Worm (Caenorhabditis elegans) whole organism, L1 larva: Measurements from ENCODE around the gene twk-44.

Source experiments
- C04F5.9 ChIP-seq: sonication (generic microtip); optimal IDR thresholded peaks from 2 replicates; lab custom pipeline; 2016; ENCODE audit warnings: missing genetic modification characterization, missing compliant biosample characterization
- C16A3.4 ChIP-seq: fragments of 150-350 bp; optimal IDR thresholded peaks from 2 replicates; lab custom pipeline; 2014; ENCODE audit warnings: missing biosample characterization, missing genetic modification characterization
- C34B4.2 ChIP-seq: sonication (generic microtip); optimal IDR thresholded peaks from 2 replicates; lab custom pipeline; 2017; ENCODE audit warnings: mild to moderate bottlenecking, missing genetic modification characterization, missing compliant biosample characterization
- F16B12.6 ChIP-seq: fragments of 150-350 bp; optimal IDR thresholded peaks from 2 replicates; lab custom pipeline; 2014; ENCODE audit warnings: missing biosample characterization, missing genetic modification characterization
- aha-1 ChIP-seq: fragments of 150-350 bp; optimal IDR thresholded peaks from 2 replicates; lab custom pipeline; 2014; ENCODE audit warnings: missing biosample characterization, missing genetic modification characterization
- alr-1 ChIP-seq: fragments of 200-800 bp; sonication (Bioruptor generic); optimal IDR thresholded peaks from 2 replicates; lab custom pipeline; 2018; ENCODE audit warnings: borderline replicate concordance, mild to moderate bottlenecking, missing genetic modification characterization, missing compliant biosample characterization
- ama-1 ChIP-seq: fragments of 150-350 bp; optimal IDR thresholded peaks from 2 replicates; lab custom pipeline; 2014
- blmp-1 ChIP-seq: fragments of 150-350 bp; optimal IDR thresholded peaks from 2 replicates; lab custom pipeline; 2014; ENCODE audit warnings: missing biosample characterization, missing genetic modification characterization
- ceh-8 ChIP-seq: fragments of 200-800 bp; sonication (Bioruptor generic); optimal IDR thresholded peaks from 2 replicates; lab custom pipeline; 2018; ENCODE audit warnings: mild to moderate bottlenecking, missing genetic modification characterization, moderate library complexity, missing compliant biosample characterization
- ceh-82 ChIP-seq, 3 experiments: fragments of 150-350 bp in 1 of 3; sonication (generic microtip) in 2 of 3; optimal IDR thresholded peaks; 2 replicates each; lab custom pipeline; 2014 to 2017; ENCODE audit warnings: missing biosample characterization in 3 of 3, missing genetic modification characterization in 3 of 3
- ceh-90 ChIP-seq: sonication (generic microtip); optimal IDR thresholded peaks from 2 replicates; lab custom pipeline; 2016; ENCODE audit warnings: missing genetic modification characterization, missing compliant biosample characterization
- dpl-1 ChIP-seq, 3 experiments: fragments of 150-350 bp in 2 of 3; sonication (generic microtip) in 1 of 3; optimal IDR thresholded peaks; 2 replicates each; lab custom pipeline; 2014 to 2017; ENCODE audit warnings: missing biosample characterization in 3 of 3, missing genetic modification characterization in 3 of 3, missing genetic modification reagents in 3 of 3
- dsc-1 ChIP-seq: sonication (generic microtip); optimal IDR thresholded peaks from 2 replicates; lab custom pipeline; 2016; ENCODE audit warnings: mild to moderate bottlenecking, missing genetic modification characterization, missing compliant biosample characterization
- efl-1 ChIP-seq, 4 experiments: fragments of 150-350 bp; optimal IDR thresholded peaks in 3 of 4; peaks in 1 of 4; 1 replicate in 1 of 4; 2 replicates in 3 of 4; lab custom pipeline; 2014; ENCODE audit warnings: missing biosample characterization in 2 of 4, missing genetic modification characterization in 2 of 4, missing genetic modification reagents in 2 of 4
- egl-13 ChIP-seq: sonication (generic microtip); optimal IDR thresholded peaks from 2 replicates; lab custom pipeline; 2016; ENCODE audit warnings: missing genotype, missing genetic modification reagents, missing genetic modification characterization, missing compliant biosample characterization
- elt-3 ChIP-seq, 6 experiments: fragments of 150-350 bp in 1 of 6; sonication (generic microtip); optimal IDR thresholded peaks; 2 replicates each; lab custom pipeline; 2017 to 2018; ENCODE audit warnings: missing biosample characterization in 6 of 6, missing genetic modification characterization in 6 of 6, inconsistent platforms in 1 of 6
- ets-5 ChIP-seq: fragments of 200-800 bp; sonication (Bioruptor generic); IDR thresholded peaks from 2 replicates; pipeline ENCODE4 v1.3.6; 2022; ENCODE audit warnings: missing genetic modification characterization, missing compliant biosample characterization
- fos-1 ChIP-seq: fragments of 150-350 bp; optimal IDR thresholded peaks from 2 replicates; lab custom pipeline; 2014; ENCODE audit warnings: missing biosample characterization, missing genetic modification characterization
- hlh-4 ChIP-seq: sonication (generic microtip); optimal IDR thresholded peaks from 2 replicates; lab custom pipeline; 2016; ENCODE audit warnings: mild to moderate bottlenecking, missing genetic modification characterization, missing compliant biosample characterization
- irx-1 ChIP-seq: sonication (generic microtip); optimal IDR thresholded peaks from 2 replicates; lab custom pipeline; 2016; ENCODE audit warnings: missing genetic modification characterization, missing compliant biosample characterization
- isw-1 ChIP-seq: fragments of 200-800 bp; sonication (Bioruptor generic); IDR thresholded peaks from 2 replicates; pipeline ENCODE4 v1.3.6; 2022; ENCODE audit warnings: missing genetic modification characterization, missing compliant biosample characterization
- lin-13 ChIP-seq: fragments of 150-350 bp; optimal IDR thresholded peaks from 2 replicates; lab custom pipeline; 2014; ENCODE audit warnings: missing biosample characterization, missing genetic modification reagents, missing genetic modification characterization
- lin-14 ChIP-seq: fragments of 200-800 bp; sonication (Bioruptor generic); optimal IDR thresholded peaks from 2 replicates; lab custom pipeline; 2018; ENCODE audit warnings: mild to moderate bottlenecking, missing genetic modification characterization, moderate library complexity, missing compliant biosample characterization
- lin-15B ChIP-seq: fragments of 150-350 bp; sonication (generic microtip); optimal IDR thresholded peaks from 3 replicates; lab custom pipeline; 2014; ENCODE audit warnings: missing biosample characterization, missing genetic modification characterization
- lin-35 ChIP-seq, 2 experiments: fragments of 150-350 bp; optimal IDR thresholded peaks; 2 replicates each; lab custom pipeline; 2014; ENCODE audit warnings: missing biosample characterization in 2 of 2, missing genetic modification characterization in 2 of 2, missing genetic modification reagents in 2 of 2
- lir-3 ChIP-seq: sonication (generic microtip); optimal IDR thresholded peaks from 2 replicates; lab custom pipeline; 2016; ENCODE audit warnings: mild to moderate bottlenecking, missing genetic modification characterization, moderate library complexity, missing compliant biosample characterization; ENCODE audit not compliant: poor library complexity
- lsy-2 ChIP-seq, 2 experiments: fragments of 150-350 bp; optimal IDR thresholded peaks; 2 replicates each; lab custom pipeline; 2014; ENCODE audit warnings: missing biosample characterization in 2 of 2, missing genetic modification characterization in 2 of 2
- mdl-1 ChIP-seq, 2 experiments: fragments of 150-350 bp; optimal IDR thresholded peaks; 2 replicates each; lab custom pipeline; 2014 to 2017; ENCODE audit warnings: missing biosample characterization in 2 of 2, missing genetic modification characterization in 2 of 2, inconsistent platforms in 1 of 2
- mef-2 ChIP-seq: fragments of 150-350 bp; optimal IDR thresholded peaks from 2 replicates; lab custom pipeline; 2014; ENCODE audit warnings: missing biosample characterization, missing genetic modification characterization
- mep-1 ChIP-seq: fragments of 150-350 bp; optimal IDR thresholded peaks from 2 replicates; lab custom pipeline; 2014; ENCODE audit warnings: missing biosample characterization, missing genetic modification characterization
- nhr-11 ChIP-seq: fragments of 150-350 bp; optimal IDR thresholded peaks from 2 replicates; lab custom pipeline; 2014; ENCODE audit warnings: missing biosample characterization, missing genetic modification characterization
- nhr-19 ChIP-seq: fragments of 200-800 bp; sonication (Bioruptor generic); conservative IDR thresholded peaks from 2 replicates; pipeline ENCODE4 v1.3.6; 2022; ENCODE audit warnings: missing genetic modification characterization, missing compliant biosample characterization
- nhr-237 ChIP-seq: fragments of 150-350 bp; optimal IDR thresholded peaks from 2 replicates; lab custom pipeline; 2014; ENCODE audit warnings: missing biosample characterization, missing genetic modification characterization
- nhr-71 ChIP-seq: sonication (generic microtip); optimal IDR thresholded peaks from 2 replicates; lab custom pipeline; 2016; ENCODE audit warnings: mild to moderate bottlenecking, missing genetic modification characterization, moderate library complexity, missing compliant biosample characterization
- nhr-76 ChIP-seq: sonication (generic microtip); optimal IDR thresholded peaks from 2 replicates; lab custom pipeline; 2017; ENCODE audit warnings: missing biosample characterization, missing genetic modification characterization
- nhr-85 ChIP-seq: sonication (generic microtip); peaks from one replicate; lab custom pipeline; 2016; ENCODE audit warnings: missing genetic modification characterization, inconsistent platforms, missing compliant biosample characterization
- nhr-90 ChIP-seq: sonication (generic microtip); optimal IDR thresholded peaks from 2 replicates; lab custom pipeline; 2016; ENCODE audit warnings: mild to moderate bottlenecking, missing genetic modification characterization, missing compliant biosample characterization; ENCODE audit not compliant: poor library complexity
- pqm-1 ChIP-seq: sonication (generic microtip); optimal IDR thresholded peaks from 3 replicates; lab custom pipeline; 2017; ENCODE audit warnings: missing biosample characterization, missing genetic modification characterization
- rnt-1 ChIP-seq: sonication (generic microtip); optimal IDR thresholded peaks from 2 replicates; lab custom pipeline; 2016; ENCODE audit warnings: mild to moderate bottlenecking, missing genetic modification characterization, moderate library complexity, missing compliant biosample characterization
- skn-1 ChIP-seq: fragments of 150-350 bp; optimal IDR thresholded peaks from 2 replicates; lab custom pipeline; 2014; ENCODE audit warnings: missing biosample characterization, missing genetic modification characterization
- snu-23 ChIP-seq: sonication (generic microtip); optimal IDR thresholded peaks from 2 replicates; lab custom pipeline; 2016; ENCODE audit warnings: missing genetic modification characterization, missing compliant biosample characterization
- sox-4 ChIP-seq: sonication (generic microtip); optimal IDR thresholded peaks from 2 replicates; lab custom pipeline; 2016; ENCODE audit warnings: missing genetic modification characterization, missing compliant biosample characterization
- sup-37 ChIP-seq: fragments of 200-800 bp; sonication (Bioruptor generic); optimal IDR thresholded peaks from 2 replicates; lab custom pipeline; 2018; ENCODE audit warnings: mild to moderate bottlenecking, missing genetic modification characterization, missing compliant biosample characterization
- tbx-2 ChIP-seq: sonication (generic microtip); optimal IDR thresholded peaks from 2 replicates; lab custom pipeline; 2016; ENCODE audit warnings: missing genetic modification characterization, missing compliant biosample characterization
- tlp-1 ChIP-seq: fragments of 150-350 bp; optimal IDR thresholded peaks from 2 replicates; lab custom pipeline; 2014; ENCODE audit warnings: missing biosample characterization, missing genetic modification characterization
- unc-130 ChIP-seq: fragments of 150-350 bp; optimal IDR thresholded peaks from 2 replicates; lab custom pipeline; 2017; ENCODE audit warnings: missing biosample characterization, missing genetic modification characterization, inconsistent platforms
- unc-30 ChIP-seq: sonication (generic microtip); optimal IDR thresholded peaks from 2 replicates; lab custom pipeline; 2017; ENCODE audit warnings: missing biosample characterization, missing genetic modification characterization
- unc-98 ChIP-seq: fragments of 200-800 bp; sonication (Bioruptor generic); IDR thresholded peaks from 2 replicates; pipeline ENCODE4 v1.3.6; 2022; ENCODE audit warnings: missing genetic modification characterization, missing compliant biosample characterization
- vab-15 ChIP-seq: sonication (generic microtip); optimal IDR thresholded peaks from 2 replicates; lab custom pipeline; 2017; ENCODE audit warnings: missing genotype, mild to moderate bottlenecking, missing genetic modification characterization, missing compliant biosample characterization
- zip-4 ChIP-seq: fragments of 200-800 bp; sonication (Bioruptor generic); optimal IDR thresholded peaks from 2 replicates; lab custom pipeline; 2018; ENCODE audit warnings: mild to moderate bottlenecking, missing genetic modification characterization, moderate library complexity, missing compliant biosample characterization
- ztf-4 ChIP-seq: fragments of 150-350 bp; optimal IDR thresholded peaks from 2 replicates; lab custom pipeline; 2014; ENCODE audit warnings: missing biosample characterization, missing genetic modification characterization

The twk-44 gene

ce11 chrX:11647165-11647564 is 20.3 kb upstream of the twk-44 start, which contains the start of gene T04F8.8:
T04F8.8 (plus strand) TSS chrX:11647465.
- TF ChIP-seq dpl-1 (GFP tag; optimal IDR thresholded peaks at IDR 0.05; lab: Kevin White, UChicago) (no peak), tbx-2 (tag; lab: Kevin White, UChicago) (no peak), blmp-1 (tag; lab: Kevin White, UChicago) (peak; percentile 47), C04F5.9 (tag; lab: Kevin White, UChicago) (no peak), ama-1 (lab: Kevin White, UChicago) (no peak), nhr-76 (tag; lab: Kevin White, UChicago) (no peak), sup-37 (GFP tag; lab: Kevin White, UChicago) (no peak), nhr-19 (GFP tag; lab: Robert Waterston, UW) (no peak), nhr-71 (tag; lab: Kevin White, UChicago) (peak; percentile 10), rnt-1 (tag; lab: Kevin White, UChicago) (no peak), F16B12.6 (tag; lab: Kevin White, UChicago) (no peak), lsy-2 (tag; optimal IDR thresholded peaks at IDR 0.05; lab: Kevin White, UChicago) (no peak), nhr-90 (tag; lab: Kevin White, UChicago) (no peak), nhr-85 (tag; lab: Kevin White, UChicago) (no peak), unc-130 (tag; lab: Kevin White, UChicago) (no peak), C34B4.2 (tag; lab: Kevin White, UChicago) (no peak), pqm-1 (tag; lab: Kevin White, UChicago) (no peak), alr-1 (no peak), vab-15 (tag; lab: Kevin White, UChicago) (no peak), zip-4 (GFP tag; lab: Kevin White, UChicago) (no peak), dsc-1 (tag; lab: Kevin White, UChicago) (no peak), ceh-90 (tag; lab: Kevin White, UChicago) (no peak), elt-3 (tag; optimal IDR thresholded peaks at IDR 0.05; lab: Kevin White, UChicago) (peak in 1 of 6 experiments; percentile 16), ceh-8 (no peak), unc-98 (GFP tag; lab: Robert Waterston, UW) (no peak), nhr-11 (tag; lab: Kevin White, UChicago) (no peak), fos-1 (tag; lab: Kevin White, UChicago) (no peak), unc-30 (tag; lab: Kevin White, UChicago) (no peak), skn-1 (tag; lab: Kevin White, UChicago) (no peak), C16A3.4 (tag; lab: Kevin White, UChicago) (no peak), lin-14 (GFP tag; lab: Kevin White, UChicago) (peak; percentile 22)
- TF ChIP-seq, all 84 proteins: peak for 4

ce11 chrX:11645517-11645916 is 18.6 kb upstream of the twk-44 start:
- TF ChIP-seq ceh-8 (no peak), mef-2 (tag; lab: Kevin White, UChicago) (no peak), ztf-4 (no peak), sup-37 (GFP tag; lab: Kevin White, UChicago) (no peak), mdl-1 (tag; optimal IDR thresholded peaks at IDR 0.05; lab: Kevin White, UChicago) (peak in 1 of 2 experiments; percentile 40), fos-1 (tag; lab: Kevin White, UChicago) (no peak), dsc-1 (tag; lab: Kevin White, UChicago) (no peak), isw-1 (GFP tag; lab: Robert Waterston, UW) (no peak), irx-1 (no peak), snu-23 (peak; percentile 49), hlh-4 (tag; lab: Kevin White, UChicago) (no peak), ets-5 (GFP tag; lab: Robert Waterston, UW) (no peak), unc-98 (GFP tag; lab: Robert Waterston, UW) (no peak), nhr-19 (GFP tag; lab: Robert Waterston, UW) (peak; percentile 14; the same call in 1 of the 2 replicates), ceh-82 (tag; optimal IDR thresholded peaks at IDR 0.05; lab: Kevin White, UChicago) (no peak), lin-13 (GFP tag; lab: Kevin White, UChicago) (no peak), lir-3 (tag; lab: Kevin White, UChicago) (no peak), aha-1 (tag; lab: Kevin White, UChicago) (no peak), lin-35 (GFP tag; optimal IDR thresholded peaks at IDR 0.05; lab: Kevin White, UChicago) (no peak), C34B4.2 (tag; lab: Kevin White, UChicago) (no peak), tlp-1 (no peak), unc-30 (tag; lab: Kevin White, UChicago) (no peak), lin-15B (no peak), nhr-237 (tag; lab: Kevin White, UChicago) (no peak), pqm-1 (tag; lab: Kevin White, UChicago) (no peak), C16A3.4 (tag; lab: Kevin White, UChicago) (peak; percentile 25), mep-1 (peak; percentile 36), efl-1 (optimal IDR thresholded peaks at IDR 0.05; lab: Kevin White, UChicago) (no peak), efl-1 (GFP tag; optimal IDR thresholded peaks at IDR 0.05 in 1 of 2; lab: Kevin White, UChicago) (no peak), egl-13 (tag; lab: Kevin White, UChicago) (no peak), sox-4 (tag; lab: Kevin White, UChicago) (no peak)
